Fruit fly (Drosophila melanogaster) whole organism: ENCODE results near the gene Ugt36A1.

Experiments
- CG8478 ChIP-seq: fragments of >200 bp; optimal IDR thresholded peaks from 2 replicates; lab custom pipeline; 2018; ENCODE audit warnings: inconsistent platforms
- Dll ChIP-seq: fragments of >200 bp; optimal IDR thresholded peaks from 2 replicates; lab custom pipeline; 2017
- EcR ChIP-seq, 2 experiments: fragments of >200 bp; optimal IDR thresholded peaks; 2 replicates each; lab custom pipeline; 2017; ENCODE audit warnings: missing biosample characterization in 2 of 2, missing genetic modification characterization in 2 of 2, missing genetic modification reagents in 2 of 2
- pan ChIP-seq: fragments of >200 bp; optimal IDR thresholded peaks from 2 replicates; lab custom pipeline; 2017
- psq ChIP-seq: fragments of >200 bp; optimal IDR thresholded peaks from 2 replicates; lab custom pipeline; 2017
- usp ChIP-seq: fragments of >200 bp; optimal IDR thresholded peaks from 2 replicates; lab custom pipeline; 2017; ENCODE audit warnings: missing biosample characterization, missing genetic modification characterization, mixed read lengths

Gene Ugt36A1

DNA sequence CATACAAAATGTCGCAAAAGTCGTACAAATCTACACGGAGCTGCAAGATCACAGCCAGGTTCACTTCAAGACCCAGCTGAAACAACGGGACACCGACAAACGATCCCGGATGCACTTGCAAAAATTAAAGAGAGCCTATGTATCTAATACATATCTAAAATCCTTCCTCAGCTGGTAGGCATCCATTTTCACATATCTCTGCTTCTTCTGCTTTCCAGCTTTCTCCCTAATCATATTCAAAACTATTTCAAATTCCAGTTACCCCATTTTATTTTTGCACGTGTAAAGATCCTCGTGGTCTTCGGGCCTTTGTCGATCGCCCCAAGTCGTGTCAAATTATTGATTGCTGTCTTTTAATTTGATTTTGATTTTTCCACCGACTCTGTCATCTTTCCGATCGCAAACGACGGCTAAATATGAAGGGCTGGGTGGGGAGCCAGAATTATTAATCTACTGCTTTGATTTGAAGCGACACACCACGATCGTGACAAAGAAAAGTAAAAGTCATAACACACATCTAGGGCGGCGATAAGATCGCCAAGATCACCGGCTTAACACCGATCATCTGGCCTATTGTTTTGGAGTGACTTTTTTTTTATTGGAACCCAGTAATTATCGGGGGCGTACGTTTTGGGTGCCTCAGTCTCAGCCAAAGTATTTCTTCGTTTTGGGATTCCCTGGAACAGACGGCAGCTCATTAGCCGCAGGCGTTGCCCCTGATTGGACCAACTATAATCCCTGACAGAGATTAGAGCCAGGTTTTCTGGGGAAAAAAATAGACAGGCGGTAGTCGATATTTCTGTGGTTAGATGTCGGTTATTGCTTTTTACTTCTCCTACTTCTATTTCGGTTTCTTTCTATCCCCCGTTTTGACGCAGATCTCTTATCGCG lies 35.2 kb upstream of the Ugt36A1 start:
- TF ChIP-seq CG8478 (no peak), psq (lab: Kevin White, UChicago) (no peak)

dm6 chr2L:3584296-3584671 lies 34.6 kb upstream of the Ugt36A1 start:
- TF ChIP-seq EcR (GFP tag; optimal IDR thresholded peaks at IDR 0.05; lab: Kevin White, UChicago) (no peak), CG8478 (no peak), psq (lab: Kevin White, UChicago) (no peak), Dll (lab: Kevin White, UChicago) (no peak), pan (lab: Kevin White, UChicago) (no peak), usp (GFP tag; lab: Kevin White, UChicago) (no peak)

DNA sequence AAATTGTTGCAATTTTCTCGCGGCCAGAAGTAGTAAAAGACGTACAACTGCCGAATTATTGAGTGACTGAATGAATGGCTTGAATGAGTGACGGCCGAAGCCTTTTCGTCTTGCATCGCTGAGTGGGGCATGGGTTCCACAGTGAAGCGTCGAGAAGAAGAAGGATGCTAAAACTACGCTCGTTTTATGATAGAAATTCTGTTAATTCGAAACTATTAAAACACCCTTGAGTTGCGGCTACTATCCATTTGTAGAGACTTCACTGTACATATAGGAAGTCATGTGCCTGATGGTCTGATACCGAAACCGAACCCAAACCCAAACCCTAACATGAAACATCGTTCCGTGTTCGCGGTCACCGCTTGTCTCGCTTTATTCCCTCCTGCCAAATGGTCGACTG lies 33.6 kb upstream of the Ugt36A1 start:
- no peak for TF ChIP-seq pan (lab: Kevin White, UChicago)
- no peak for TF ChIP-seq CG8478
- no peak for TF ChIP-seq Dll (lab: Kevin White, UChicago)
- TF ChIP-seq usp (GFP tag; lab: Kevin White, UChicago) = no peak
- no peak for TF ChIP-seq EcR (GFP tag; optimal IDR thresholded peaks at IDR 0.05; lab: Kevin White, UChicago)
- no peak for TF ChIP-seq psq (lab: Kevin White, UChicago)

DNA sequence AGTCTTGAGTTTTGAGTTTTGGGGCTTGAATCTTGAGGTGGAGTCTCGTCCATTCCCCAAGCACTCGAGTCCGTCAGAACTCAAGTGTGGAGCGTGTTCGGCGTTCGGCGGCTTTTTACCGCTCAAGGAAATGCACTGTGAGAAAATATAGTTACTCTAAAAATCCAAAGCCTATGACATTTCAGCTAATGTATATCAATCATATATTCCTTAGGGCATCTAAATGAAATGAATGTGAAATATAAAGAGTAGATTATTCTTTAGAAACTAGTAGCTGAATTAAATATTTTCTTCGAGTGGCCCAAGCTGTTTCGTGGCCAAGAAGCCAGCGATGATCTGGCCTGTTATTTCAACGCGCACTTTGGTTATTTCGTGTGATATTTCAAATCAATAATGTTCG lies 31.6 kb upstream of the Ugt36A1 start:
- TF ChIP-seq Dll (lab: Kevin White, UChicago) = no peak

- TF ChIP-seq EcR (GFP tag; optimal IDR thresholded peaks at IDR 0.05; lab: Kevin White, UChicago) = no peak
- TF ChIP-seq CG8478 = no peak
- no peak for TF ChIP-seq pan (lab: Kevin White, UChicago)
- TF ChIP-seq Dll (lab: Kevin White, UChicago) = no peak
- TF ChIP-seq psq (lab: Kevin White, UChicago) = no peak
- TF ChIP-seq usp (GFP tag; lab: Kevin White, UChicago) = no peak
Measured at dm6 chr2L:3587907-3588733, 30.8 kb upstream of the Ugt36A1 start.

DNA sequence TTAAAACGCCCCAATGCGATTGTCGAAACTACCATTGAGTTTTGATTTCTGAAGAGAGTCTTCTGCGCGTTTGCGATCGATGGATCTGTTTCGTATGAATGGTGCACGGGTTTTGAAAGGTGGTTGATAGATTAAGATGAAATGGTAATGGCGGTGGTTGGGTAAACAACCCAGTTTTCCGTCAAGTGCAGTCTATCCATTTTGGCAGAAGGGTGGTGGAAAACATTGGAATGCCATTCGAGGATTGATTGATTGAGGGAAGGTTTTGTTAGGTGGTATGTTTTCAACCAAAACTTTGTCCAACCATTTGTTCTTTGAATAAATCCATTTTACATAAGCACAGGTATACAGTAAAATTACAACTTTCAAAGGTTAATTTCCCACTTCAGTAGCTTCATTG lies 30.1 kb upstream of the Ugt36A1 start:
- TF ChIP-seq pan (lab: Kevin White, UChicago) (no peak), usp (GFP tag; lab: Kevin White, UChicago) (no peak), Dll (lab: Kevin White, UChicago) (no peak), psq (lab: Kevin White, UChicago) (no peak), CG8478 (no peak), EcR (GFP tag; optimal IDR thresholded peaks at IDR 0.05; lab: Kevin White, UChicago) (no peak)

dm6 chr2L:3590797-3591196 lies 28.1 kb upstream of the Ugt36A1 start:
- no peak for TF ChIP-seq CG8478
- TF ChIP-seq pan (lab: Kevin White, UChicago) = no peak
- TF ChIP-seq usp (GFP tag; lab: Kevin White, UChicago) = no peak
- no peak for TF ChIP-seq EcR (GFP tag; optimal IDR thresholded peaks at IDR 0.05; lab: Kevin White, UChicago)
- TF ChIP-seq Dll (lab: Kevin White, UChicago) = no peak
- TF ChIP-seq psq (lab: Kevin White, UChicago) = no peak

DNA sequence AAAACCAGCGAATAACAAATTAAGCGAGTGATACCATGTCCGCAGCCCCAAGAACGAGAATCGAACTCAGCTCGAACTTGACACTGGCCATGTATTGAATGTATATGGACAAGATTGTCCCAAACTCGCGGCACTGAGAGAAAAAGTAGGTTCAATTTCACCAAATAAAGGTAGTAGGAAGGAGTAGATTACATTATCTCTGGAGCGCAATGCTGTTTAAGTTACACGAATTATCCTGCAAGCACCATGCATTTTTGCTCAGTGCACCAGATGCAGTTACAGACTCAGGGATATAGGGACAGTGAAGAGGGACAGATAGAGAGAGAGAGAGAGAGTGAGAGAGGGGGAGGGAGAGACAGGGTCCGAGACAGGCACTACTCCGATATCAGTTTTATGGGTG lies 24.9 kb upstream of the Ugt36A1 start:
- TF ChIP-seq EcR (GFP tag; optimal IDR thresholded peaks at IDR 0.05; lab: Kevin White, UChicago) = no peak
- TF ChIP-seq psq (lab: Kevin White, UChicago) = no peak
- TF ChIP-seq usp (GFP tag; lab: Kevin White, UChicago) = no peak
- TF ChIP-seq pan (lab: Kevin White, UChicago) = no peak
- no peak for TF ChIP-seq Dll (lab: Kevin White, UChicago)
- no peak for TF ChIP-seq CG8478

DNA sequence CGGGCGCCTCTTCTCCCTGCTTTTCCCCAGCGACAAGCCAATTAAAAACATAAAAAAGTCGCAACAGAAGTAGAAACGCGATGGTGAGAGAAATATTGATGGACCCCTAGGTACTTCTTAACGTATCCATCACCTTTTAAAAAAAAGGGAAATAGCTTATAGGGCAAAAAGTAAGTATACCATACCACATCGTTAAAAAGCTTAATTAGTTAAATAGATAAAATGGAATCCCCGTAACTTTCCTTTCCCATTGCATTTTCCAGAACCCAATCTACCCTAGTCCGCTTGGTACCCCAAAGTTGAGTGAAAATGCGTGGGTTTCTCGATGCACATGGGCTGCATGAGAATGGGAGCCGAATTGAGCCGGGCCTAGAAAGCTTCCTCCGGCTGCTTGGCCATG lies 24.3 kb upstream of the Ugt36A1 start:
- TF ChIP-seq EcR (GFP tag; optimal IDR thresholded peaks at IDR 0.05; lab: Kevin White, UChicago) (no peak), CG8478 (no peak), psq (lab: Kevin White, UChicago) (no peak), pan (lab: Kevin White, UChicago) (no peak), Dll (lab: Kevin White, UChicago) (no peak), usp (GFP tag; lab: Kevin White, UChicago) (no peak)

dm6 chr2L:3597126-3597525 lies 21.8 kb upstream of the Ugt36A1 start:
- TF ChIP-seq CG8478 (no peak), usp (GFP tag; lab: Kevin White, UChicago) (no peak), pan (lab: Kevin White, UChicago) (no peak), Dll (lab: Kevin White, UChicago) (no peak), psq (lab: Kevin White, UChicago) (no peak), EcR (GFP tag; optimal IDR thresholded peaks at IDR 0.05; lab: Kevin White, UChicago) (no peak)

DNA sequence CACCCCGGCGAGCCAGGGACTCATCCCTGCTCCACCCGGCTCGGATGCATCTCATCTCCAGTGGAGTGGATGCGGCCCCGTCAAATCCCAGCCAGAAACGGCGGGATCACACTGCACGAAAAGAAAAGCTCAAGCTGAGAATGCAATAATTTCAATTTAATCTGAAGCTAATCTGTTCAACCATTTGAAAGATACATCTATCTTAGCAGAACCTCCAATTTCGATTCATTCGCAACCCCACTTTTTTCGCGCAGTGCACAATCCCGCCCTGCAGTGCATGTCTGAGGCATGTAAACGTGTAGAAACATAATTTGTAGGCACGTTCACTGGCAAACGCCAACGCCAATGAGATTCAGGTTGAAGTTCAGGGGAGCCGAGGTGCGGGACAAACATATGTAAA lies 20.4 kb upstream of the Ugt36A1 start:
- TF ChIP-seq CG8478 (no peak), usp (GFP tag; lab: Kevin White, UChicago) (no peak), EcR (GFP tag; optimal IDR thresholded peaks at IDR 0.05; lab: Kevin White, UChicago) (no peak), Dll (lab: Kevin White, UChicago) (no peak), psq (lab: Kevin White, UChicago) (no peak)

dm6 chr2L:3600847-3601246 lies 18.1 kb upstream of the Ugt36A1 start:
- TF ChIP-seq Dll (lab: Kevin White, UChicago) (no peak), CG8478 (no peak), psq (lab: Kevin White, UChicago) (no peak), pan (lab: Kevin White, UChicago) (no peak), EcR (GFP tag; optimal IDR thresholded peaks at IDR 0.05; lab: Kevin White, UChicago) (no peak), usp (GFP tag; lab: Kevin White, UChicago) (no peak)
